Fruit fly (Drosophila melanogaster) S2 (cell line): ENCODE data around the gene CG42390.

Experiments used
- CG8478 ChIP-seq: fragments of >200 bp; optimal IDR thresholded peaks from 2 replicates; lab custom pipeline; 2018
- CTCF ChIP-seq, 2 experiments: fragments of >200 bp; optimal IDR thresholded peaks; 2 replicates each; lab custom pipeline; 2018

The CG42390 gene

dm6 chr3R:22152424-22152823 lies 32.6 kb downstream of the CG42390 start:
- TF ChIP-seq CG8478 (lab: Kevin White, UChicago) (no peak), CTCF (optimal IDR thresholded peaks at IDR 0.05; lab: Kevin White, UChicago) (no peak)

dm6 chr3R:22153693-22154092 lies 33.8 kb downstream of the CG42390 start:
- no peak for TF ChIP-seq CTCF (optimal IDR thresholded peaks at IDR 0.05; lab: Kevin White, UChicago)
- TF ChIP-seq CG8478 (lab: Kevin White, UChicago) = no peak

dm6 chr3R:22158243-22158642 lies 38.4 kb downstream of the CG42390 start:
- TF ChIP-seq CG8478 (lab: Kevin White, UChicago) (no peak), CTCF (optimal IDR thresholded peaks at IDR 0.05; lab: Kevin White, UChicago) (no peak)

dm6 chr3R:22158699-22159098 lies 38.8 kb downstream of the CG42390 start:
- TF ChIP-seq CG8478 (lab: Kevin White, UChicago) (no peak), CTCF (optimal IDR thresholded peaks at IDR 0.05; lab: Kevin White, UChicago) (no peak)

DNA sequence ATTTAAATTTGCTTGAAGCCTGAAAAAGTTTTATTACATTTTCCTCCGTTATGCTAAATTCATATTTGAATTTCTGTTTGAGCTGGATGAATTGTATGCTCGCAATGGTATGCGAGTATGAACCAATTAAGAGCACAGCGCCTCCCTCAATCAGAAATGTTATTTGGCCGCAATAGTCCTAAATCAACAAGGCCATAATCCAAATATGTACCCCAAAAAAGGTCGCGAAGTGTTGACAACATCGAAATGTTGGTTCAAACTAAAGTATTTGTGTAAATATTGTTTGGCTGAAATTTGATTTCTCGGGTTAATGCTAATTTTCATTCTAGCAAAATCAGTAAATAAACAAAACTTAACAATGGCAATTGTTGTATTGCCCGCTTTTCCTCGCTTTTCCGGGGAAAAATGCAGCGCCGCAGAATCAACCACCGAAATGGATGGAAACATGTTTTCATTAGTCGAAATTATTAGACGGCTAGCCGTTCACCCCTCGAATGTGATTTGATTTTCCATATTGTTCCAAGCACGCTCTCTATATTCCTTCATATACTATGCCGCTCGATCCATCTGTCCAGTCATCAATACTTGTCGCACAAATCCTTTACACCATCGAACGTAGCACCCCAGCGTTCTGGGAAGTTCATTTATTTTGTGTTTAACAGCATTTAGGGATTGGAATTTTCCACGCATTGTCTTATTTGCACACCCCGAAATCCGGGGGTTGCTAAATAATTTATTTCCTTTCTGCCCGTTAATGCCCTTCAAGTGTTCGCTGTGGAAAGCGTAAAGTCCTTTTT lies 42.0 kb downstream of the CG42390 start:
- TF ChIP-seq CG8478 (lab: Kevin White, UChicago) = no peak
- TF ChIP-seq CTCF (optimal IDR thresholded peaks at IDR 0.05; lab: Kevin White, UChicago) = no peak

dm6 chr3R:22163258-22163805 lies 43.5 kb downstream of the CG42390 start:
- TF ChIP-seq CG8478 (lab: Kevin White, UChicago) (no peak), CTCF (optimal IDR thresholded peaks at IDR 0.05; lab: Kevin White, UChicago) (no peak)

DNA sequence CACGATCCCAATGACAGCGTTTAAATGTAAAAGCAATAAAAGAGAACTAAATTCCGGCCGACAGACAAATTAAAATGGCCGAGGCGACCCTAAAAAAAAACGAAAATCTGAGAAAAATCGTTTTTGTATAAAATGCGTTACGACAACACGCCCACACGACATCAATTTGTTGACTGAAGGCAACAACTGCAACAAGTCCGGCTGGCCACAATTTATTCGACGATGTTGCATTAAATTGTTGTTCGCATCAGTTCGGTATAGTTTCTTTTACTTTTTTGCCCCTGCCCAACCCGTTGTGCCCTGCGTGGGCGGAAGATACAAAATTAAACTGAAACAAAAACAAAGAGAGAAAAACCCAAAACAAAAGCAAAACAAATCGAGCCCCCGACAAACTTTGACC lies 51.7 kb downstream of the CG42390 start:
- TF ChIP-seq CG8478 (lab: Kevin White, UChicago) (no peak), CTCF (optimal IDR thresholded peaks at IDR 0.05; lab: Kevin White, UChicago) (no peak)

- TF ChIP-seq CG8478 (lab: Kevin White, UChicago) (no peak), CTCF (optimal IDR thresholded peaks at IDR 0.05; lab: Kevin White, UChicago) (no peak)
These were observed 52.9 kb downstream of the CG42390 start for dm6 chr3R:22172454-22173413.

DNA sequence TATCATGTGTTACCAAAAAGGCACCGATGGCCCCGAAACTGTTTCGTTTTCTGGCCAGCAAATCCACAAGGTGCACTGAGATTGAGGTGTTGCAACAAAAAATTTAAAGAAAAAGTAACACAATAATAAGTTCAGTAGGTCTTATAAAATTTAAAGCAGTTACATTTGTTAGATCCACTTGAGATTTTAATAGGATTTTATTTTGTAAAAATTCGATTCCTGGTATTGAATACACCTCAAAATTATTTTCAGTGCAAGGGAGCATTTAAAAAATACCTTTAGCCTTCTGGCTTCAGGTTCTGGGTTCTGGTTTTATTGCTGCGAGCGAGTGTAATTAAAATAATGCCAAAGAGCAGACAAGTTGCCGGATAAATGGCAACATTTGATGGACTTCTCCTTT lies 55.9 kb downstream of the CG42390 start:
- no peak for TF ChIP-seq CTCF (optimal IDR thresholded peaks at IDR 0.05; lab: Kevin White, UChicago)
- TF ChIP-seq CG8478 (lab: Kevin White, UChicago) = no peak

dm6 chr3R:22182274-22182673 lies 62.4 kb downstream of the CG42390 start:
- no peak for TF ChIP-seq CG8478 (lab: Kevin White, UChicago)
- TF ChIP-seq CTCF (optimal IDR thresholded peaks at IDR 0.05; lab: Kevin White, UChicago) = no peak

- TF ChIP-seq CG8478 (lab: Kevin White, UChicago) (no peak), CTCF (optimal IDR thresholded peaks at IDR 0.05; lab: Kevin White, UChicago) (no peak)
These were observed 63.1 kb downstream of the CG42390 start for dm6 chr3R:22182939-22183338.
